Fruit fly (Drosophila melanogaster) whole organism, adult: ENCODE results near the gene Mad.

Experiments used
- CG7045 ChIP-seq: fragments of 200-800 bp; sonication (Bioruptor generic); optimal IDR thresholded peaks from 2 replicates; lab custom pipeline; 2017; ENCODE audit warnings: missing biosample characterization, mild to moderate bottlenecking, missing genetic modification characterization
- Clk ChIP-seq: fragments of 200-800 bp; sonication (Bioruptor generic); optimal IDR thresholded peaks from 2 replicates; lab custom pipeline; 2017; ENCODE audit warnings: missing biosample characterization, missing genetic modification characterization
- Hr96 ChIP-seq: fragments of 200-800 bp; sonication (Bioruptor generic); optimal IDR thresholded peaks from 2 replicates; lab custom pipeline; 2016; ENCODE audit warnings: missing biosample characterization, missing genetic modification characterization
- cic ChIP-seq: fragments of 200-800 bp; sonication (Bioruptor generic); optimal IDR thresholded peaks from 2 replicates; lab custom pipeline; 2017; ENCODE audit warnings: missing biosample characterization, mild to moderate bottlenecking, missing genetic modification characterization, moderate library complexity

dm6 chr2L:3170949-3171579 is 11.6 kb upstream of the Mad start, which contains the start of gene CG44002:
- TF ChIP-seq Clk (no peak), CG7045 (GFP tag; lab: Kevin White, UChicago) (no peak), Hr96 (GFP tag; lab: Kevin White, UChicago) (no peak), cic (GFP tag; lab: Kevin White, UChicago) (no peak)
